Fruit fly (Drosophila melanogaster) whole organism, embryonic: ENCODE measurements around the gene Art3.
A peak's percentile ranks its signal among the peaks of the same experiment; 100 is the strongest.

Experiments
- Atf-2 ChIP-seq: fragments of 200-800 bp; sonication (Bioruptor generic); optimal IDR thresholded peaks from 2 replicates; lab custom pipeline; 2016; ENCODE audit warnings: missing biosample characterization, missing genetic modification characterization
- C15 ChIP-seq: fragments of 200-800 bp; sonication (Bioruptor generic); IDR thresholded peaks from 3 replicates; pipeline ENCODE4 v1.3.6; 2022; ENCODE audit warnings: missing biosample characterization, missing genetic modification characterization
- CG10267 ChIP-seq: fragments of 200-800 bp; sonication (Bioruptor generic); optimal IDR thresholded peaks from 2 replicates; lab custom pipeline; 2018; ENCODE audit warnings: missing biosample characterization, mild to moderate bottlenecking, missing genetic modification characterization, moderate library complexity
- CG10462 ChIP-seq: fragments of 200-800 bp; sonication (Bioruptor generic); optimal IDR thresholded peaks from 2 replicates; lab custom pipeline; 2016; ENCODE audit warnings: missing biosample characterization, missing genetic modification characterization
- CG10979 ChIP-seq: fragments of 200-800 bp; sonication (Bioruptor generic); optimal IDR thresholded peaks from 2 replicates; lab custom pipeline; 2018; ENCODE audit warnings: missing biosample characterization, mild to moderate bottlenecking, missing genetic modification characterization, moderate library complexity
- CG11560 ChIP-seq: fragments of 200-800 bp; sonication (Bioruptor generic); IDR thresholded peaks from 3 replicates; pipeline ENCODE4 v1.3.6; 2022; ENCODE audit warnings: missing biosample characterization, missing genetic modification characterization
- CG12391 ChIP-seq: fragments of 200-800 bp; sonication (Bioruptor generic); optimal IDR thresholded peaks from 3 replicates; lab custom pipeline; 2018; ENCODE audit warnings: missing biosample characterization, mild to moderate bottlenecking, missing genetic modification characterization, moderate library complexity
- CG13287 ChIP-seq: fragments of 200-800 bp; sonication (Bioruptor generic); IDR thresholded peaks from 2 replicates; pipeline ENCODE4 v1.3.6; 2022; ENCODE audit warnings: missing biosample characterization, missing genetic modification characterization; ENCODE audit not compliant: partially characterized antibody
- CG13424 ChIP-seq: fragments of 200-800 bp; sonication (Bioruptor generic); optimal IDR thresholded peaks from 2 replicates; lab custom pipeline; 2019; ENCODE audit warnings: missing biosample characterization, mild to moderate bottlenecking, missing genetic modification characterization, moderate library complexity
- CG15479 ChIP-seq: fragments of 200-800 bp; sonication (Bioruptor generic); optimal IDR thresholded peaks from 3 replicates; lab custom pipeline; 2019; ENCODE audit warnings: missing biosample characterization, mild to moderate bottlenecking, missing genetic modification characterization, moderate library complexity
- CG15696 ChIP-seq: fragments of 200-800 bp; sonication (Bioruptor generic); optimal IDR thresholded peaks from 2 replicates; lab custom pipeline; 2019; ENCODE audit warnings: missing biosample characterization, mild to moderate bottlenecking, missing genetic modification characterization, moderate library complexity
- CG17385 ChIP-seq: fragments of 200-800 bp; sonication (Bioruptor generic); optimal IDR thresholded peaks from 3 replicates; lab custom pipeline; 2018; ENCODE audit warnings: missing biosample characterization, mild to moderate bottlenecking, missing genetic modification characterization
- CG2116 ChIP-seq: fragments of 200-800 bp; sonication (Bioruptor generic); optimal IDR thresholded peaks from 3 replicates; lab custom pipeline; 2018; ENCODE audit warnings: missing biosample characterization, mild to moderate bottlenecking, missing genetic modification characterization
- CG2120 ChIP-seq: fragments of 200-800 bp; sonication (Bioruptor generic); optimal IDR thresholded peaks from 3 replicates; lab custom pipeline; 2016; ENCODE audit warnings: missing biosample characterization, missing genetic modification characterization
- CG2129 ChIP-seq: fragments of 200-800 bp; sonication (Bioruptor generic); IDR thresholded peaks from 2 replicates; pipeline ENCODE4 v1.3.6; 2022; ENCODE audit warnings: missing biosample characterization, missing genetic modification characterization; ENCODE audit not compliant: partially characterized antibody
- CG4617 ChIP-seq: fragments of 200-800 bp; sonication (Bioruptor generic); optimal IDR thresholded peaks from 3 replicates; lab custom pipeline; 2016; ENCODE audit warnings: missing biosample characterization, missing genetic modification characterization, borderline replicate concordance
- CG7357 ChIP-seq: fragments of 200-800 bp; sonication (Bioruptor generic); IDR thresholded peaks from 3 replicates; pipeline ENCODE4 v1.3.6; 2022; ENCODE audit warnings: missing biosample characterization, missing genetic modification characterization
- CG8281 ChIP-seq: fragments of 200-800 bp; sonication (Bioruptor generic); optimal IDR thresholded peaks from 2 replicates; lab custom pipeline; 2018; ENCODE audit warnings: missing biosample characterization, mild to moderate bottlenecking, missing genetic modification characterization, moderate library complexity
- CG8924 ChIP-seq: fragments of 200-800 bp; optimal IDR thresholded peaks from 3 replicates; lab custom pipeline; 2019; ENCODE audit warnings: missing biosample characterization, mild to moderate bottlenecking, missing genetic modification characterization, moderate library complexity
- D ChIP-seq, 2 experiments: fragments of 200-800 bp in 1 of 2; fragments of >200 bp in 1 of 2; sonication (Bioruptor generic) in 1 of 2; optimal IDR thresholded peaks; 2 replicates in 1 of 2; 3 replicates in 1 of 2; lab custom pipeline; 2017; ENCODE audit warnings: mild to moderate bottlenecking in 1 of 2, missing biosample characterization in 1 of 2, missing genetic modification characterization in 1 of 2, missing genetic modification reagents in 1 of 2
- Deaf1 ChIP-seq: fragments of 200-800 bp; optimal IDR thresholded peaks from 3 replicates; lab custom pipeline; 2019; ENCODE audit warnings: missing biosample characterization, mild to moderate bottlenecking, missing genetic modification characterization, moderate library complexity
- Doc2 ChIP-seq: fragments of 200-800 bp; sonication (Bioruptor generic); IDR thresholded peaks from 2 replicates; pipeline ENCODE4 v1.3.6; 2022; ENCODE audit warnings: missing biosample characterization, missing genetic modification characterization
- Doc3 ChIP-seq: fragments of 200-800 bp; sonication (Bioruptor generic); IDR thresholded peaks from 3 replicates; pipeline ENCODE4 v1.3.6; 2022; ENCODE audit warnings: missing biosample characterization, missing genetic modification characterization; ENCODE audit not compliant: partially characterized antibody
- ERR ChIP-seq: fragments of 200-800 bp; sonication (Bioruptor generic); optimal IDR thresholded peaks from 2 replicates; lab custom pipeline; 2016; ENCODE audit warnings: missing biosample characterization, missing genetic modification characterization
- Max ChIP-seq: fragments of 200-800 bp; sonication (Bioruptor generic); optimal IDR thresholded peaks from 2 replicates; lab custom pipeline; 2016; ENCODE audit warnings: missing biosample characterization, mild to moderate bottlenecking, missing genetic modification characterization
- Med ChIP-seq: fragments of 200-800 bp; sonication (Bioruptor generic); peaks from one replicate; lab custom pipeline; 2016; ENCODE audit warnings: missing biosample characterization, missing genetic modification characterization, mild to moderate bottlenecking, inconsistent platforms, moderate library complexity
- Myb ChIP-seq: fragments of 200-800 bp; sonication (Bioruptor generic); optimal IDR thresholded peaks from 2 replicates; lab custom pipeline; 2016; ENCODE audit warnings: missing biosample characterization, missing genetic modification characterization
- NFAT ChIP-seq: fragments of 200-800 bp; sonication (Bioruptor generic); IDR thresholded peaks from 2 replicates; pipeline ENCODE4 v1.3.6; 2022; ENCODE audit warnings: missing biosample characterization, missing genetic modification characterization
- Opbp ChIP-seq: fragments of 200-800 bp; sonication (Bioruptor generic); IDR thresholded peaks from 3 replicates; pipeline ENCODE4 v1.3.6; 2022; ENCODE audit warnings: missing biosample characterization, missing genetic modification characterization; ENCODE audit not compliant: partially characterized antibody
- Spps ChIP-seq: fragments of 200-800 bp; sonication (Bioruptor generic); optimal IDR thresholded peaks from 2 replicates; lab custom pipeline; 2018; ENCODE audit warnings: missing biosample characterization, mild to moderate bottlenecking, missing genetic modification characterization
- Usf ChIP-seq: fragments of 200-800 bp; sonication (Bioruptor generic); optimal IDR thresholded peaks from 2 replicates; lab custom pipeline; 2017; ENCODE audit warnings: missing genotype, missing biosample characterization, missing genetic modification characterization
- YL-1 ChIP-seq: fragments of 200-800 bp; sonication (Bioruptor generic); optimal IDR thresholded peaks from 3 replicates; lab custom pipeline; 2017; ENCODE audit warnings: missing biosample characterization, mild to moderate bottlenecking, missing genetic modification characterization
- ash1 ChIP-seq: fragments of 200-800 bp; sonication (Bioruptor generic); optimal IDR thresholded peaks from 2 replicates; lab custom pipeline; 2018; ENCODE audit warnings: missing biosample characterization, mild to moderate bottlenecking, missing genetic modification characterization
- cwo ChIP-seq: fragments of 200-800 bp; sonication (Bioruptor generic); optimal IDR thresholded peaks from 3 replicates; lab custom pipeline; 2017; ENCODE audit warnings: missing biosample characterization, missing genetic modification characterization, mild to moderate bottlenecking, moderate library complexity, missing genetic modification reagents
- fd3F ChIP-seq: fragments of 200-800 bp; sonication (Bioruptor generic); optimal IDR thresholded peaks from 2 replicates; lab custom pipeline; 2018; ENCODE audit warnings: missing biosample characterization, mild to moderate bottlenecking, missing genetic modification characterization, moderate library complexity
- fd96Cb ChIP-seq: fragments of 200-800 bp; sonication (Bioruptor generic); optimal IDR thresholded peaks from 2 replicates; lab custom pipeline; 2018; ENCODE audit warnings: missing biosample characterization, mild to moderate bottlenecking, missing genetic modification characterization, moderate library complexity
- grn ChIP-seq: fragments of 200-800 bp; sonication (Bioruptor generic); optimal IDR thresholded peaks from 3 replicates; lab custom pipeline; 2017; ENCODE audit warnings: missing biosample characterization, missing genetic modification characterization
- gsb-n ChIP-seq: fragments of 200-800 bp; sonication (Bioruptor generic); optimal IDR thresholded peaks from 3 replicates; lab custom pipeline; 2018; ENCODE audit warnings: missing biosample characterization, mild to moderate bottlenecking, missing genetic modification characterization
- jumu ChIP-seq: fragments of 200-800 bp; sonication (Bioruptor generic); optimal IDR thresholded peaks from 3 replicates; lab custom pipeline; 2016; ENCODE audit warnings: missing biosample characterization, missing genetic modification characterization
- lbe ChIP-seq: fragments of 200-800 bp; sonication (Bioruptor generic); optimal IDR thresholded peaks from 2 replicates; lab custom pipeline; 2016; ENCODE audit warnings: missing biosample characterization, mild to moderate bottlenecking, missing genetic modification characterization
- mirr ChIP-seq: fragments of 200-800 bp; sonication (Bioruptor generic); optimal IDR thresholded peaks from 3 replicates; lab custom pipeline; 2018; ENCODE audit warnings: missing biosample characterization, mild to moderate bottlenecking, missing genetic modification characterization
- phol ChIP-seq: fragments of 200-800 bp; sonication (Bioruptor generic); optimal IDR thresholded peaks from 3 replicates; lab custom pipeline; 2018; ENCODE audit warnings: missing biosample characterization, mild to moderate bottlenecking, missing genetic modification characterization, moderate library complexity
- sc ChIP-seq, 3 experiments: fragments of >200 bp in 2 of 3; fragments of 200-800 bp in 1 of 3; sonication (Bioruptor generic) in 1 of 3; optimal IDR thresholded peaks; 2 replicates in 2 of 3; 3 replicates in 1 of 3; lab custom pipeline; 2017; ENCODE audit warnings: mild to moderate bottlenecking in 1 of 3, missing biosample characterization in 1 of 3, missing genetic modification characterization in 1 of 3, missing genetic modification reagents in 1 of 3
- trh ChIP-seq: fragments of 200-800 bp; sonication (Bioruptor generic); optimal IDR thresholded peaks from 2 replicates; lab custom pipeline; 2016; ENCODE audit warnings: missing biosample characterization, missing genetic modification characterization
- tup ChIP-seq: fragments of 200-800 bp; sonication (Bioruptor generic); optimal IDR thresholded peaks from 2 replicates; lab custom pipeline; 2016; ENCODE audit warnings: missing biosample characterization, mild to moderate bottlenecking, missing genetic modification characterization, moderate library complexity
- twi ChIP-seq: fragments of 200-800 bp; optimal IDR thresholded peaks from 2 replicates; lab custom pipeline; 2019; ENCODE audit warnings: missing biosample characterization, mild to moderate bottlenecking, missing genetic modification characterization, moderate library complexity
- unpg ChIP-seq: fragments of 200-800 bp; sonication (Bioruptor generic); optimal IDR thresholded peaks from 3 replicates; lab custom pipeline; 2018; ENCODE audit warnings: missing biosample characterization, mild to moderate bottlenecking, missing genetic modification characterization, moderate library complexity

The Art3 gene

dm6 chr3R:15249735-15250134, 20.5 kb upstream of the Art3 start, which contains the start of gene CG42404 (continued):
- TF ChIP-seq CG10267 (tag; lab: Kevin White, UChicago) = peak; percentile 5
- TF ChIP-seq phol (tag; lab: Kevin White, UChicago) = peak; percentile 0
- TF ChIP-seq tup (GFP tag; lab: Kevin White, UChicago) = no peak
- TF ChIP-seq Med (GFP tag; lab: Kevin White, UChicago) = peak; percentile 82
- TF ChIP-seq Opbp (GFP tag; lab: Robert Waterston, UW) = peak; percentile 34; the same call in 2 of the 3 replicates
- no peak for TF ChIP-seq ash1
- no peak for TF ChIP-seq unpg (GFP tag; lab: Kevin White, UChicago)
- no peak for TF ChIP-seq C15 (GFP tag; lab: Robert Waterston, UW)
- TF ChIP-seq CG12391 = peak; percentile 21
- peak; percentile 45 for TF ChIP-seq D (optimal IDR thresholded peaks at IDR 0.05; lab: Kevin White, UChicago)
- no peak for TF ChIP-seq D (GFP tag; optimal IDR thresholded peaks at IDR 0.05; lab: Kevin White, UChicago)
- TF ChIP-seq CG4617 (GFP tag; lab: Kevin White, UChicago) = no peak
- TF ChIP-seq CG11560 (tag; lab: Robert Waterston, UW) = no peak
- TF ChIP-seq Myb (GFP tag; lab: Kevin White, UChicago) = peak; percentile 95
- peak; percentile 15 for TF ChIP-seq CG2116 (GFP tag; lab: Kevin White, UChicago)
- peak; percentile 68 for TF ChIP-seq CG10462 (GFP tag; lab: Kevin White, UChicago)
- no peak for TF ChIP-seq CG13287 (GFP tag; lab: Robert Waterston, UW)
- peak; percentile 86 for TF ChIP-seq Deaf1
- no peak for TF ChIP-seq ERR (GFP tag; lab: Kevin White, UChicago)
- no peak for TF ChIP-seq gsb-n (tag; lab: Kevin White, UChicago)

- TF ChIP-seq NFAT (GFP tag; lab: Robert Waterston, UW) (no peak), trh (GFP tag; lab: Kevin White, UChicago) (no peak), CG8924 (tag; lab: Kevin White, UChicago) (no peak), CG17385 (GFP tag; lab: Kevin White, UChicago) (no peak), Doc3 (GFP tag; lab: Robert Waterston, UW) (no peak), Max (GFP tag; lab: Kevin White, UChicago) (no peak), YL-1 (GFP tag; lab: Kevin White, UChicago) (no peak), CG13424 (tag; lab: Kevin White, UChicago) (no peak), Usf (GFP tag; lab: Kevin White, UChicago) (no peak), Doc2 (GFP tag; lab: Robert Waterston, UW) (no peak), jumu (GFP tag; lab: Kevin White, UChicago) (no peak), Spps (tag; lab: Kevin White, UChicago) (no peak), CG15696 (no peak), sc (optimal IDR thresholded peaks at IDR 0.05; lab: Kevin White, UChicago) (no peak), sc (GFP tag; optimal IDR thresholded peaks at IDR 0.05; lab: Kevin White, UChicago) (no peak), twi (tag; lab: Kevin White, UChicago) (no peak), CG7357 (GFP tag; lab: Robert Waterston, UW) (no peak), CG2129 (no peak)
Observed at dm6 chr3R:15249037-15249436, 19.8 kb upstream of the Art3 start, which contains the start of gene Amt. Gene Amt (minus strand): TSS chr3R:15249137.

dm6 chr3R:15246601-15247000, 17.4 kb upstream of the Art3 start:
- TF ChIP-seq lbe (GFP tag; lab: Kevin White, UChicago) = peak; percentile 23
- TF ChIP-seq grn (GFP tag; lab: Kevin White, UChicago) = peak; percentile 69
- peak; percentile 18 for TF ChIP-seq mirr (GFP tag; lab: Kevin White, UChicago)
- TF ChIP-seq CG10979 (tag; lab: Kevin White, UChicago) = no peak
- TF ChIP-seq CG13287 (GFP tag; lab: Robert Waterston, UW) = no peak
- TF ChIP-seq Atf-2 = no peak
- no peak for TF ChIP-seq fd96Cb (tag; lab: Kevin White, UChicago)
- TF ChIP-seq Med (GFP tag; lab: Kevin White, UChicago) = peak; percentile 27
- peak; percentile 14 for TF ChIP-seq CG2120 (GFP tag; lab: Kevin White, UChicago)
- TF ChIP-seq cwo = peak; percentile 0
- no peak for TF ChIP-seq fd3F (GFP tag; lab: Kevin White, UChicago)
- peak; percentile 75 for TF ChIP-seq CG15479 (GFP tag; lab: Kevin White, UChicago)
- TF ChIP-seq CG8281 (tag; lab: Kevin White, UChicago) = no peak
